Worm (Caenorhabditis elegans): ENCODE results near the gene T09A5.4.
A peak's percentile ranks its signal among the peaks of the same experiment; 100 is the strongest.

Gene T09A5.4

ce11 chrII:7808950-7809349, 37.0 kb upstream of the T09A5.4 start:
- peak; percentile 20 for TF ChIP-seq unc-120 (tag; optimal IDR thresholded peaks at IDR 0.05; ENCODE audit: poor library complexity, severe bottlenecking)
- no peak for TF ChIP-seq nhr-12 (tag; optimal IDR thresholded peaks at IDR 0.05)
- TF ChIP-seq tbx-8 (GFP tag; optimal IDR thresholded peaks at IDR 0.05): no peak

DNA sequence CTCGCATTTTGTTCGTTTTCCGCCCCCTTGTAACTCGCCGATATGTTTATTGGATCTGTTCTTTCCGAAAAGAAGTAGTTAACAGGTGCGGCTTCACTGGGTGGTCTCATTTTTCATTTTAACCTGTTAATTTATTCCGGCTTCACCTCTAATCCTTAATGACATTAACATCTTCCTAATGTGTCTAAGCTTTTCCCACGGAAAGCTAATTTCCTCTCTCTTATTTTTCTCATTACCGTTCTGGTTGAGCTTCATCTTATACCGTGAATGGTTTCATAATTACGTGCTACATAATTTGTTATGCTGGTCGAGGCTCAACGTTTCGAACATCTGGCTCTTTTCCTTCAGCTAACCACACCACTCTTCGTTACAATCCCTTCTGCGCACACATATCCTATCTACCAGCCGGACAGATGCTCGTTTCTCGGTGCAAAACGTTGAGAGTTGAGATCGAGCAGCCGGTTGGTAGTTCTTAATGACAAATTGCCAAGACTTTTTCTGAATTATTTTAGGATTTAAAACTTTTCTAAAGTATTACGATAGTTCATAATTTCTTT, 36.5 kb upstream of the T09A5.4 start:
- TF ChIP-seq nhr-2 (tag; optimal IDR thresholded peaks at IDR 0.05) (no peak), sem-2 (GFP tag; optimal IDR thresholded peaks at IDR 0.05) (no peak), zip-8 (tag; optimal IDR thresholded peaks at IDR 0.05) (no peak), ztf-11 (tag; optimal IDR thresholded peaks at IDR 0.05) (peak; percentile 62), lsy-2 (tag; optimal IDR thresholded peaks at IDR 0.05) (no peak), lin-32 (GFP tag; optimal IDR thresholded peaks at IDR 0.05) (peak; percentile 81), ceh-43 (GFP tag; optimal IDR thresholded peaks at IDR 0.05) (peak; percentile 6), ces-1 (GFP tag; optimal IDR thresholded peaks at IDR 0.05) (peak; percentile 90), elt-3 (tag; optimal IDR thresholded peaks at IDR 0.05) (no peak), ceh-39 (tag; optimal IDR thresholded peaks at IDR 0.05) (no peak), nhr-12 (tag; optimal IDR thresholded peaks at IDR 0.05) (no peak), unc-62 (GFP tag; optimal IDR thresholded peaks at IDR 0.05) (no peak), blmp-1 (tag; optimal IDR thresholded peaks at IDR 0.05) (no peak), hlh-1 (tag; optimal IDR thresholded peaks at IDR 0.05) (peak; percentile 66), mls-2 (tag; optimal IDR thresholded peaks at IDR 0.05) (peak; percentile 68), snpc-4 (tag; optimal IDR thresholded peaks at IDR 0.05) (no peak), unc-39 (tag; optimal IDR thresholded peaks at IDR 0.05) (no peak), sptf-1 (tag; optimal IDR thresholded peaks at IDR 0.05) (no peak), mab-5 (tag; optimal IDR thresholded peaks at IDR 0.05) (no peak), nhr-76 (tag; optimal IDR thresholded peaks at IDR 0.05) (no peak), ceh-83 (GFP tag; optimal IDR thresholded peaks at IDR 0.05) (no peak), lin-13 (tag; optimal IDR thresholded peaks at IDR 0.05) (no peak), unc-120 (tag; optimal IDR thresholded peaks at IDR 0.05; ENCODE audit: poor library complexity, severe bottlenecking) (no peak), bed-3 (GFP tag; optimal IDR thresholded peaks at IDR 0.05) (no peak), drap-1 (GFP tag; optimal IDR thresholded peaks at IDR 0.05) (no peak), M03D4.4 (tag; optimal IDR thresholded peaks at IDR 0.05) (no peak), mep-1 (tag; optimal IDR thresholded peaks at IDR 0.05) (no peak), tbx-8 (GFP tag; optimal IDR thresholded peaks at IDR 0.05) (no peak), pha-4 (tag; optimal IDR thresholded peaks at IDR 0.05) (no peak), ham-2 (GFP tag; optimal IDR thresholded peaks at IDR 0.05) (no peak), elt-1 (tag; optimal IDR thresholded peaks at IDR 0.05; ENCODE audit: borderline replicate concordance, insufficient read depth) (no peak), flh-1 (GFP tag; optimal IDR thresholded peaks at IDR 0.05) (no peak), cnd-1 (tag; optimal IDR thresholded peaks at IDR 0.05) (peak; percentile 64)

DNA sequence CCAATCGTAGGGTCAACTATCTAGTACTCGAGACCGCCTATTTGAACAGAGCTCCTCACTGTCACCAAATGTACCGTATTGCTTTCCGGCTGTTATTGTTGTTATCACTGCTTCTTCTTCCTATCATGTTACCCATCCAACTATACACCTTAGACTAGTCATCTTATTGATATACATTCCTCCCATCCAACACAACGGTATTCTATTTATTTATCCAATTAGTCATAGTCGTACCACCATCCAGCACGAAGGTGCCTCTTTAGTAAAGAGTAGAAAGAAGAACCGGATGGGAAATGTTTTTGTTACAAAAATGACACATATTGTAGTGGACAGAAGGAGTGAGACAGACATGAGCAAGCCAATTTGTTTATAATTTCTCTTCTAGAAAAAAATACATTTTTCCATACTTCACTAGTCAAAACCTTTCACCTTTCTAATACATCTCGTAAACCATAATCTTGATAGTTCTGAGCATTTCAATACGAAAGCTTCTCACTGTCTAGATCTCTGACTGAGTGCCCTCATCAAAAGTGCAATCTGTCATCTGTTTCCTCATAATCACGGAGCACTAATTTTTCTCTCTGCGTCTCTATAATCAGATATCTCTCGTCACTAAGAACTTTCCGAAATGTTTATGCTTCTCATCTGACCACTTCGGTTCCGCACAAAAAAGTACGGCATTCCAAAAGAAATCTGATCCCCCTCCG, 35.7 kb upstream of the T09A5.4 start:
- TF ChIP-seq drap-1 (GFP tag; optimal IDR thresholded peaks at IDR 0.05): no peak
- no peak for TF ChIP-seq ceh-39 (tag; optimal IDR thresholded peaks at IDR 0.05)
- TF ChIP-seq unc-39 (tag; optimal IDR thresholded peaks at IDR 0.05): no peak
- no peak for TF ChIP-seq nhr-76 (tag; optimal IDR thresholded peaks at IDR 0.05)
- TF ChIP-seq lsy-2 (tag; optimal IDR thresholded peaks at IDR 0.05): peak; percentile 29
- TF ChIP-seq nhr-12 (tag; optimal IDR thresholded peaks at IDR 0.05): no peak
- TF ChIP-seq mep-1 (tag; optimal IDR thresholded peaks at IDR 0.05): no peak
- TF ChIP-seq blmp-1 (tag; optimal IDR thresholded peaks at IDR 0.05): no peak
- TF ChIP-seq ztf-11 (tag; optimal IDR thresholded peaks at IDR 0.05): peak; percentile 7
- TF ChIP-seq nhr-2 (tag; optimal IDR thresholded peaks at IDR 0.05): no peak
- TF ChIP-seq flh-1 (GFP tag; optimal IDR thresholded peaks at IDR 0.05): no peak
- no peak for TF ChIP-seq nhr-28 (tag; optimal IDR thresholded peaks at IDR 0.05)
- peak; percentile 35 for TF ChIP-seq pha-4 (tag; optimal IDR thresholded peaks at IDR 0.05)
- no peak for TF ChIP-seq cnd-1 (tag; optimal IDR thresholded peaks at IDR 0.05)
- no peak for TF ChIP-seq lin-32 (GFP tag; optimal IDR thresholded peaks at IDR 0.05)
- TF ChIP-seq ces-1 (GFP tag; optimal IDR thresholded peaks at IDR 0.05): peak; percentile 7
- TF ChIP-seq M03D4.4 (tag; optimal IDR thresholded peaks at IDR 0.05): no peak
- no peak for TF ChIP-seq mab-5 (tag; optimal IDR thresholded peaks at IDR 0.05)
- TF ChIP-seq unc-120 (tag; optimal IDR thresholded peaks at IDR 0.05; ENCODE audit: poor library complexity, severe bottlenecking): no peak
- no peak for TF ChIP-seq snpc-4 (tag; optimal IDR thresholded peaks at IDR 0.05)
- no peak for TF ChIP-seq unc-62 (GFP tag; optimal IDR thresholded peaks at IDR 0.05)
